Fruit fly (Drosophila melanogaster): ENCODE results near the gene CG13847.
A peak's percentile ranks its signal among the peaks of the same experiment; 100 is the strongest.

CG13847 gene

dm6 chr3R:22400246-22400645 is 35.7 kb downstream of the CG13847 start (continued):
- TF ChIP-seq CG5953 (GFP tag; IDR thresholded peaks at IDR 0.05): no peak
- no peak for TF ChIP-seq CG30020 (tag; optimal IDR thresholded peaks at IDR 0.05)
- TF ChIP-seq her (GFP tag; optimal IDR thresholded peaks at IDR 0.05): no peak
- TF ChIP-seq zfh2 (GFP tag; optimal IDR thresholded peaks at IDR 0.05): no peak
- no peak for TF ChIP-seq CG1832 (GFP tag; optimal IDR thresholded peaks at IDR 0.05)
- no peak for TF ChIP-seq ftz-f1 (GFP tag; optimal IDR thresholded peaks at IDR 0.05)
- no peak for TF ChIP-seq sc (optimal IDR thresholded peaks at IDR 0.05)
- TF ChIP-seq sc (GFP tag; optimal IDR thresholded peaks at IDR 0.05): no peak
- TF ChIP-seq CG17568 (GFP tag; optimal IDR thresholded peaks at IDR 0.05): no peak
- no peak for TF ChIP-seq H2.0 (GFP tag; IDR thresholded peaks at IDR 0.05)
- TF ChIP-seq Dip2 (GFP tag; IDR thresholded peaks at IDR 0.05): no peak
- TF ChIP-seq lab (GFP tag; optimal IDR thresholded peaks at IDR 0.05): no peak
- no peak for TF ChIP-seq CG2678 (tag; optimal IDR thresholded peaks at IDR 0.05)
- TF ChIP-seq CG42726 (GFP tag; IDR thresholded peaks at IDR 0.05; ENCODE audit: partially characterized antibody): no peak
- no peak for TF ChIP-seq pzg (GFP tag; optimal IDR thresholded peaks at IDR 0.05)
- TF ChIP-seq CG15479 (GFP tag; optimal IDR thresholded peaks at IDR 0.05): no peak
- no peak for TF ChIP-seq Sry-δ (GFP tag; optimal IDR thresholded peaks at IDR 0.05)
- TF ChIP-seq stc (GFP tag; IDR thresholded peaks at IDR 0.05): no peak
- no peak for TF ChIP-seq psq (GFP tag; optimal IDR thresholded peaks at IDR 0.05)
- TF ChIP-seq crol (GFP tag; IDR thresholded peaks at IDR 0.05): no peak
- no peak for TF ChIP-seq inv (GFP tag; IDR thresholded peaks at IDR 0.05; ENCODE audit: partially characterized antibody)
- TF ChIP-seq CG10565 (GFP tag; optimal IDR thresholded peaks at IDR 0.05): no peak
- TF ChIP-seq CG11398 (GFP tag; optimal IDR thresholded peaks at IDR 0.05): no peak
- TF ChIP-seq CG1647 (GFP tag; optimal IDR thresholded peaks at IDR 0.05): no peak
- TF ChIP-seq B-H2 (GFP tag; optimal IDR thresholded peaks at IDR 0.05): no peak
- no peak for TF ChIP-seq salm (tag; optimal IDR thresholded peaks at IDR 0.05)
- TF ChIP-seq CG13775 (GFP tag; optimal IDR thresholded peaks at IDR 0.05): peak; percentile 14
- TF ChIP-seq Oaz (GFP tag; IDR thresholded peaks at IDR 0.05): no peak
- no peak for TF ChIP-seq D19A (tag; optimal IDR thresholded peaks at IDR 0.05)
- no peak for TF ChIP-seq Ssrp (tag; optimal IDR thresholded peaks at IDR 0.05)
- no peak for TF ChIP-seq CG9797 (GFP tag; optimal IDR thresholded peaks at IDR 0.05)
- TF ChIP-seq nerfin-2 (GFP tag; IDR thresholded peaks at IDR 0.05; ENCODE audit: partially characterized antibody): no peak
- no peak for TF ChIP-seq Gsc (GFP tag; IDR thresholded peaks at IDR 0.05)
- TF ChIP-seq rib (GFP tag; IDR thresholded peaks at IDR 0.05): no peak
- TF ChIP-seq ap (GFP tag; IDR thresholded peaks at IDR 0.05): no peak
- peak; percentile 75 for TF ChIP-seq CG32532 (GFP tag; IDR thresholded peaks at IDR 0.05)
- no peak for TF ChIP-seq oc (tag; optimal IDR thresholded peaks at IDR 0.05)
- TF ChIP-seq HHEX (GFP tag; optimal IDR thresholded peaks at IDR 0.05): peak; percentile 23
- peak; percentile 51; the same call in 2 of the 3 replicates for TF ChIP-seq Dbx (GFP tag; IDR thresholded peaks at IDR 0.05)
- no peak for TF ChIP-seq CG7271 (tag; optimal IDR thresholded peaks at IDR 0.05)
- no peak for TF ChIP-seq Nf-YA (GFP tag; IDR thresholded peaks at IDR 0.05)
- TF ChIP-seq Dad (GFP tag; optimal IDR thresholded peaks at IDR 0.05): no peak
- no peak for TF ChIP-seq sqz (GFP tag; optimal IDR thresholded peaks at IDR 0.05)
- no peak for TF ChIP-seq Dek (tag; optimal IDR thresholded peaks at IDR 0.05)
- TF ChIP-seq CG10654 (GFP tag; optimal IDR thresholded peaks at IDR 0.05): no peak
- peak; percentile 15 for TF ChIP-seq trem (tag; optimal IDR thresholded peaks at IDR 0.05)
- TF ChIP-seq Mrtf (GFP tag; IDR thresholded peaks at IDR 0.05): peak; percentile 62; the same call in 2 of the 3 replicates
- TF ChIP-seq Poxn (GFP tag; IDR thresholded peaks at IDR 0.05): no peak
- no peak for TF ChIP-seq otp (GFP tag; IDR thresholded peaks at IDR 0.05)
- no peak for TF ChIP-seq CG14965 (GFP tag; optimal IDR thresholded peaks at IDR 0.05; ENCODE audit: borderline replicate concordance)
- no peak for TF ChIP-seq CG13123 (GFP tag; optimal IDR thresholded peaks at IDR 0.05)
- TF ChIP-seq bowl (GFP tag; IDR thresholded peaks at IDR 0.05): no peak
- TF ChIP-seq Atf6 (GFP tag; IDR thresholded peaks at IDR 0.05): peak; percentile 49; the same call in 1 of the 2 replicates

All from whole organism, embryonic.